Fruit fly (Drosophila melanogaster): ENCODE results near the gene OtopLa.

DNA sequence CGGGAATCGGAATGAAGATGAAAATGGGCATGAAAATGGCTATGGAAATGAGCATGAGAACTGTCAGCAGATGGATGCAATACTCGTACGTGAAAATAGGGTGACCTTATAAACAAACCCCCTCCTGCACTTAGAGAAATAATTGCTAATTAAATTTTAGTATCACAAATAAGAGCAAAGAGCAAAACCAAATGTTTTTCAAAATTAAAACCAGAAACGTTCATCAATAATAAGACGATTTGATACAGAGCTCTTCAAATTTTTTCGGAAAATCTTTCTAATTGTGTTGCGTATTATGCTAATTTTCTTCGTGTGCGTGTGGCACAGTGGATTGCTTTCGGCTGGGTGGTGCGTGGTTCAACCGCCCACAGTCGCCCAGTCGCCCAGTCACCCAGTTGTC lies 2.1 kb downstream of the OtopLa start:
- TF ChIP-seq rgr (GFP tag; optimal IDR thresholded peaks at IDR 0.05), result peak; percentile 8
- no peak for TF ChIP-seq psq (GFP tag; optimal IDR thresholded peaks at IDR 0.05)
- peak; percentile 9 for TF ChIP-seq Sp1 (GFP tag; optimal IDR thresholded peaks at IDR 0.05)
- no peak for TF ChIP-seq dsf (GFP tag; optimal IDR thresholded peaks at IDR 0.05; ENCODE audit: borderline replicate concordance)

Data from whole organism, wandering third instar larva.